Fruit fly (Drosophila melanogaster): ENCODE measurements around the gene CG9449.
"Not testable (repeated sequence)": the region's sequence is repeated elsewhere in the genome, so short reads cannot be mapped to it uniquely, and the experiment has no call there.

DNA sequence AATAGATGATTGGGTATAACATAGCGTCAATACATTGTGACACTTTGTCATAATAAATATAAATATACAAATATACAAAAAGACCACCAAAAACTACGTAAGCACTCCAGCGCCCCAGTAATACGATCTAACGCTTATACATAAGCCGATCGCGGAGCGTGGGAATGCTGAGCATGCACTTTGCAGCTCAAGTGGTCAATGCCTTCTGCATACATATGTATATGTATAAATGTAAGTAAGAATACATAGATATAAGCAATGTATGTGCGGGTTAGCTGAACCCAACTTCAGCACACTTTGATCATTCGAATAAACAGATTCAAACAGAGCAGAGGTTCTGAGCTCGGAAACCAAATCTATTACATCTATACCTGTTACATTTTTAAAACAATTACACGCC is 10.3 kb downstream of the CG9449 start, which contains the start of gene CG32212:
- TF ChIP-seq rn (GFP tag; IDR thresholded peaks at IDR 0.05); D1 (tag; optimal IDR thresholded peaks at IDR 0.05); CG8301 (tag; optimal IDR thresholded peaks at IDR 0.05); Ets98B (GFP tag; IDR thresholded peaks at IDR 0.05); EcR (GFP tag; optimal IDR thresholded peaks at IDR 0.05); Snoo (tag; optimal IDR thresholded peaks at IDR 0.05); CG13204 (GFP tag; optimal IDR thresholded peaks at IDR 0.05); Pif1B (GFP tag; optimal IDR thresholded peaks at IDR 0.05): not testable (repeated sequence)
